Worm (Caenorhabditis elegans) whole organism, L1 larva: ENCODE results near the gene his-74.
A peak's percentile ranks its signal among the peaks of the same experiment; 100 is the strongest.

Source experiments
- F16B12.6 ChIP-seq: fragments of 150-350 bp; optimal IDR thresholded peaks from 2 replicates; lab custom pipeline; 2014; ENCODE audit warnings: missing biosample characterization, missing genetic modification characterization
- aha-1 ChIP-seq: fragments of 150-350 bp; optimal IDR thresholded peaks from 2 replicates; lab custom pipeline; 2014; ENCODE audit warnings: missing biosample characterization, missing genetic modification characterization
- aly-2 ChIP-seq: fragments of 150-350 bp; optimal IDR thresholded peaks from 2 replicates; lab custom pipeline; 2014; ENCODE audit warnings: missing biosample characterization, missing genetic modification characterization
- ceh-63 ChIP-seq: fragments of 200-800 bp; sonication (Bioruptor generic); optimal IDR thresholded peaks from 2 replicates; lab custom pipeline; 2018; ENCODE audit warnings: mild to moderate bottlenecking, missing genetic modification characterization, missing compliant biosample characterization
- ceh-8 ChIP-seq: fragments of 200-800 bp; sonication (Bioruptor generic); optimal IDR thresholded peaks from 2 replicates; lab custom pipeline; 2018; ENCODE audit warnings: mild to moderate bottlenecking, missing genetic modification characterization, moderate library complexity, missing compliant biosample characterization
- ceh-88 ChIP-seq: fragments of 200-800 bp; sonication (Bioruptor generic); IDR thresholded peaks from 2 replicates; pipeline ENCODE4 v1.3.6; 2022; ENCODE audit warnings: missing genetic modification characterization, missing compliant biosample characterization
- ces-1 ChIP-seq: fragments of 150-350 bp; optimal IDR thresholded peaks from 2 replicates; lab custom pipeline; 2014; ENCODE audit warnings: missing biosample characterization, missing genetic modification reagents, missing genetic modification characterization
- dpl-1 ChIP-seq, 3 experiments: fragments of 150-350 bp in 2 of 3; sonication (generic microtip) in 1 of 3; optimal IDR thresholded peaks; 2 replicates each; lab custom pipeline; 2014 to 2017; ENCODE audit warnings: missing biosample characterization in 3 of 3, missing genetic modification characterization in 3 of 3, missing genetic modification reagents in 3 of 3
- dsc-1 ChIP-seq: sonication (generic microtip); optimal IDR thresholded peaks from 2 replicates; lab custom pipeline; 2016; ENCODE audit warnings: mild to moderate bottlenecking, missing genetic modification characterization, missing compliant biosample characterization
- efl-1 ChIP-seq, 4 experiments: fragments of 150-350 bp; optimal IDR thresholded peaks in 3 of 4; peaks in 1 of 4; 1 replicate in 1 of 4; 2 replicates in 3 of 4; lab custom pipeline; 2014; ENCODE audit warnings: missing biosample characterization in 2 of 4, missing genetic modification characterization in 2 of 4, missing genetic modification reagents in 2 of 4
- efl-3 ChIP-seq: fragments of 200-800 bp; sonication (Bioruptor generic); optimal IDR thresholded peaks from 2 replicates; lab custom pipeline; 2018; ENCODE audit warnings: mild to moderate bottlenecking, missing genetic modification characterization, missing compliant biosample characterization
- egl-13 ChIP-seq: sonication (generic microtip); optimal IDR thresholded peaks from 2 replicates; lab custom pipeline; 2016; ENCODE audit warnings: missing genotype, missing genetic modification reagents, missing genetic modification characterization, missing compliant biosample characterization
- egl-27 ChIP-seq, 2 experiments: fragments of 150-350 bp in 1 of 2; sonication (generic microtip); optimal IDR thresholded peaks; 3 replicates each; lab custom pipeline; 2017 to 2018; ENCODE audit warnings: missing biosample characterization in 2 of 2, missing genetic modification characterization in 2 of 2, missing genetic modification reagents in 2 of 2
- fkh-4 ChIP-seq: sonication (generic microtip); optimal IDR thresholded peaks from 2 replicates; lab custom pipeline; 2016; ENCODE audit warnings: missing compliant biosample characterization, missing genetic modification characterization, borderline replicate concordance
- fkh-8 ChIP-seq: sonication (generic microtip); optimal IDR thresholded peaks from 2 replicates; lab custom pipeline; 2016; ENCODE audit warnings: mild to moderate bottlenecking, missing genetic modification characterization, missing compliant biosample characterization
- grh-1 ChIP-seq: fragments of 200-800 bp; sonication (Bioruptor generic); IDR thresholded peaks from 2 replicates; pipeline ENCODE4 v1.3.6; 2022; ENCODE audit warnings: missing genetic modification reagents, missing genetic modification characterization, missing compliant biosample characterization
- hlh-17 ChIP-seq: fragments of 200-800 bp; sonication (Bioruptor generic); optimal IDR thresholded peaks from 2 replicates; lab custom pipeline; 2018; ENCODE audit warnings: missing genetic modification characterization, mild to moderate bottlenecking, missing compliant biosample characterization, moderate library complexity, borderline replicate concordance
- irx-1 ChIP-seq: sonication (generic microtip); optimal IDR thresholded peaks from 2 replicates; lab custom pipeline; 2016; ENCODE audit warnings: missing genetic modification characterization, missing compliant biosample characterization
- isw-1 ChIP-seq: fragments of 200-800 bp; sonication (Bioruptor generic); IDR thresholded peaks from 2 replicates; pipeline ENCODE4 v1.3.6; 2022; ENCODE audit warnings: missing genetic modification characterization, missing compliant biosample characterization
- jun-1 ChIP-seq: fragments of 150-350 bp; optimal IDR thresholded peaks from 2 replicates; lab custom pipeline; 2014; ENCODE audit warnings: missing biosample characterization, missing genetic modification reagents, missing genetic modification characterization
- lin-13 ChIP-seq: fragments of 150-350 bp; optimal IDR thresholded peaks from 2 replicates; lab custom pipeline; 2014; ENCODE audit warnings: missing biosample characterization, missing genetic modification reagents, missing genetic modification characterization
- lin-14 ChIP-seq: fragments of 200-800 bp; sonication (Bioruptor generic); optimal IDR thresholded peaks from 2 replicates; lab custom pipeline; 2018; ENCODE audit warnings: mild to moderate bottlenecking, missing genetic modification characterization, moderate library complexity, missing compliant biosample characterization
- lin-15B ChIP-seq: fragments of 150-350 bp; sonication (generic microtip); optimal IDR thresholded peaks from 3 replicates; lab custom pipeline; 2014; ENCODE audit warnings: missing biosample characterization, missing genetic modification characterization
- lin-39 ChIP-seq: fragments of 150-350 bp; optimal IDR thresholded peaks from 2 replicates; lab custom pipeline; 2014; ENCODE audit warnings: missing biosample characterization, missing genetic modification reagents, missing genetic modification characterization
- lsy-2 ChIP-seq, 2 experiments: fragments of 150-350 bp; optimal IDR thresholded peaks; 2 replicates each; lab custom pipeline; 2014; ENCODE audit warnings: missing biosample characterization in 2 of 2, missing genetic modification characterization in 2 of 2
- mab-9 ChIP-seq: fragments of 200-800 bp; sonication (Bioruptor generic); IDR thresholded peaks from 2 replicates; pipeline ENCODE4 v1.3.6; 2022; ENCODE audit warnings: missing genetic modification reagents, missing genetic modification characterization, missing compliant biosample characterization
- mdl-1 ChIP-seq, 2 experiments: fragments of 150-350 bp; optimal IDR thresholded peaks; 2 replicates each; lab custom pipeline; 2014 to 2017; ENCODE audit warnings: missing biosample characterization in 2 of 2, missing genetic modification characterization in 2 of 2, inconsistent platforms in 1 of 2
- nhr-19 ChIP-seq: fragments of 200-800 bp; sonication (Bioruptor generic); conservative IDR thresholded peaks from 2 replicates; pipeline ENCODE4 v1.3.6; 2022; ENCODE audit warnings: missing genetic modification characterization, missing compliant biosample characterization
- nhr-20 ChIP-seq: sonication (generic microtip); optimal IDR thresholded peaks from 2 replicates; lab custom pipeline; 2016; ENCODE audit warnings: mild to moderate bottlenecking, missing genetic modification characterization, missing compliant biosample characterization
- nhr-237 ChIP-seq: fragments of 150-350 bp; optimal IDR thresholded peaks from 2 replicates; lab custom pipeline; 2014; ENCODE audit warnings: missing biosample characterization, missing genetic modification characterization
- nhr-76 ChIP-seq: sonication (generic microtip); optimal IDR thresholded peaks from 2 replicates; lab custom pipeline; 2017; ENCODE audit warnings: missing biosample characterization, missing genetic modification characterization
- nhr-77 ChIP-seq: fragments of 150-350 bp; optimal IDR thresholded peaks from 2 replicates; lab custom pipeline; 2014; ENCODE audit warnings: missing biosample characterization, missing genetic modification characterization
- pqm-1 ChIP-seq: sonication (generic microtip); optimal IDR thresholded peaks from 3 replicates; lab custom pipeline; 2017; ENCODE audit warnings: missing biosample characterization, missing genetic modification characterization
- rnt-1 ChIP-seq: sonication (generic microtip); optimal IDR thresholded peaks from 2 replicates; lab custom pipeline; 2016; ENCODE audit warnings: mild to moderate bottlenecking, missing genetic modification characterization, moderate library complexity, missing compliant biosample characterization
- skn-1 ChIP-seq: fragments of 150-350 bp; optimal IDR thresholded peaks from 2 replicates; lab custom pipeline; 2014; ENCODE audit warnings: missing biosample characterization, missing genetic modification characterization
- snpc-4 ChIP-seq: fragments of 150-350 bp; optimal IDR thresholded peaks from 2 replicates; lab custom pipeline; 2014; ENCODE audit warnings: missing biosample characterization, missing genetic modification characterization
- sox-4 ChIP-seq: sonication (generic microtip); optimal IDR thresholded peaks from 2 replicates; lab custom pipeline; 2016; ENCODE audit warnings: missing genetic modification characterization, missing compliant biosample characterization
- unc-130 ChIP-seq: fragments of 150-350 bp; optimal IDR thresholded peaks from 2 replicates; lab custom pipeline; 2017; ENCODE audit warnings: missing biosample characterization, missing genetic modification characterization, inconsistent platforms
- unc-30 ChIP-seq: sonication (generic microtip); optimal IDR thresholded peaks from 2 replicates; lab custom pipeline; 2017; ENCODE audit warnings: missing biosample characterization, missing genetic modification characterization
- unc-62 ChIP-seq: fragments of 150-350 bp; optimal IDR thresholded peaks from 2 replicates; lab custom pipeline; 2014; ENCODE audit warnings: missing biosample characterization, missing genetic modification reagents, missing genetic modification characterization
- unc-86 ChIP-seq: sonication (generic microtip); optimal IDR thresholded peaks from 2 replicates; lab custom pipeline; 2016; ENCODE audit warnings: missing genetic modification characterization, missing compliant biosample characterization
- vab-15 ChIP-seq: sonication (generic microtip); optimal IDR thresholded peaks from 2 replicates; lab custom pipeline; 2017; ENCODE audit warnings: missing genotype, mild to moderate bottlenecking, missing genetic modification characterization, missing compliant biosample characterization
- xbp-1 ChIP-seq: sonication (generic microtip); optimal IDR thresholded peaks from 2 replicates; lab custom pipeline; 2016; ENCODE audit warnings: missing genetic modification characterization, missing compliant biosample characterization
- zip-4 ChIP-seq: fragments of 200-800 bp; sonication (Bioruptor generic); optimal IDR thresholded peaks from 2 replicates; lab custom pipeline; 2018; ENCODE audit warnings: mild to moderate bottlenecking, missing genetic modification characterization, moderate library complexity, missing compliant biosample characterization
- ztf-11 ChIP-seq, 2 experiments: sonication (generic microtip); optimal IDR thresholded peaks; 2 replicates each; lab custom pipeline; 2016 to 2017; ENCODE audit warnings: missing genetic modification characterization in 2 of 2, missing biosample characterization in 1 of 2, missing compliant biosample characterization in 1 of 2
- ztf-4 ChIP-seq: fragments of 150-350 bp; optimal IDR thresholded peaks from 2 replicates; lab custom pipeline; 2014; ENCODE audit warnings: missing biosample characterization, missing genetic modification characterization

The his-74 gene

ce11 chrV:12635218-12635617 lies 24.9 kb downstream of the his-74 start (continued):
- TF ChIP-seq snpc-4 (tag; lab: Kevin White, UChicago) (no peak), ces-1 (GFP tag; lab: Kevin White, UChicago) (no peak), dpl-1 (GFP tag; optimal IDR thresholded peaks at IDR 0.05; lab: Kevin White, UChicago) (peak; percentile 31 to 51 (median 49)), ztf-4 (tag; lab: Kevin White, UChicago) (no peak), unc-130 (tag; lab: Kevin White, UChicago) (peak; percentile 88), fkh-8 (tag; lab: Kevin White, UChicago) (no peak), hlh-17 (no peak), lin-13 (peak; percentile 58), ceh-88 (GFP tag; lab: Robert Waterston, UW) (no peak), nhr-76 (tag; lab: Kevin White, UChicago) (no peak), egl-27 (tag; optimal IDR thresholded peaks at IDR 0.05; lab: Kevin White, UChicago) (no peak), mdl-1 (tag; optimal IDR thresholded peaks at IDR 0.05; lab: Kevin White, UChicago) (peak in 1 of 2 experiments; percentile 91), aha-1 (tag; lab: Kevin White, UChicago) (no peak), ceh-63 (GFP tag; lab: Kevin White, UChicago) (no peak), efl-3 (no peak), unc-86 (tag; lab: Kevin White, UChicago) (no peak), sox-4 (tag; lab: Kevin White, UChicago) (no peak), fkh-4 (tag; lab: Kevin White, UChicago) (no peak), vab-15 (no peak), mab-9 (GFP tag; lab: Robert Waterston, UW) (no peak), jun-1 (tag; lab: Kevin White, UChicago) (peak; percentile 13), egl-13 (tag; lab: Kevin White, UChicago) (no peak), unc-62 (GFP tag; lab: Kevin White, UChicago) (no peak), aly-2 (tag; lab: Kevin White, UChicago) (no peak), ceh-8 (GFP tag; lab: Kevin White, UChicago) (no peak), lin-14 (GFP tag; lab: Kevin White, UChicago) (peak; percentile 90), F16B12.6 (tag; lab: Kevin White, UChicago) (no peak), pqm-1 (tag; lab: Kevin White, UChicago) (no peak), efl-1 (optimal IDR thresholded peaks at IDR 0.05; lab: Kevin White, UChicago) (peak in 1 of 2 experiments; percentile 35), efl-1 (GFP tag; optimal IDR thresholded peaks at IDR 0.05 in 1 of 2; lab: Kevin White, UChicago) (peak; percentile 20 to 92), lsy-2 (tag; optimal IDR thresholded peaks at IDR 0.05; lab: Kevin White, UChicago) (peak; percentile 66 to 69), ztf-11 (tag; optimal IDR thresholded peaks at IDR 0.05; lab: Kevin White, UChicago) (no peak), nhr-77 (tag; lab: Kevin White, UChicago) (no peak), irx-1 (peak; percentile 57), nhr-20 (peak; percentile 96), unc-30 (tag; lab: Kevin White, UChicago) (no peak), zip-4 (no peak), skn-1 (peak; percentile 58), nhr-237 (tag; lab: Kevin White, UChicago) (no peak), isw-1 (no peak), lin-39 (tag; lab: Kevin White, UChicago) (no peak), dsc-1 (tag; lab: Kevin White, UChicago) (no peak), xbp-1 (tag; lab: Kevin White, UChicago) (peak; percentile 26)

ce11 chrV:12634746-12635145 lies 25.4 kb downstream of the his-74 start:
- TF ChIP-seq nhr-19 (GFP tag; lab: Robert Waterston, UW) (peak; percentile 49), efl-1 (optimal IDR thresholded peaks at IDR 0.05; lab: Kevin White, UChicago) (no peak), efl-1 (GFP tag; optimal IDR thresholded peaks at IDR 0.05 in 1 of 2; lab: Kevin White, UChicago) (peak in 1 of 2 experiments; percentile 80), rnt-1 (tag; lab: Kevin White, UChicago) (peak; percentile 20), grh-1 (no peak), lin-15B (tag; lab: Kevin White, UChicago) (no peak), nhr-76 (tag; lab: Kevin White, UChicago) (no peak)
